Worm (Caenorhabditis elegans) whole organism, young adult: Measurements from ENCODE around the gene feh-1.

ENCODE experiments used
- B0019.2 ChIP-seq: fragments of 200-800 bp; sonication (Bioruptor generic); conservative IDR thresholded peaks from 2 replicates; pipeline ENCODE4 v1.3.6; 2022; ENCODE audit warnings: missing genetic modification reagents, missing genetic modification characterization, missing compliant biosample characterization
- F22D6.2 ChIP-seq: sonication (generic microtip); optimal IDR thresholded peaks from 2 replicates; lab custom pipeline; 2016; ENCODE audit warnings: mild to moderate bottlenecking, missing genetic modification characterization, missing compliant biosample characterization
- F55B11.4 ChIP-seq: sonication (generic microtip); optimal IDR thresholded peaks from 2 replicates; lab custom pipeline; 2016; ENCODE audit warnings: missing compliant biosample characterization, missing genetic modification characterization, borderline replicate concordance; ENCODE audit not compliant: insufficient read depth
- K12H6.12 ChIP-seq: fragments of 200-800 bp; sonication (Bioruptor generic); optimal IDR thresholded peaks from 2 replicates; lab custom pipeline; 2018; ENCODE audit warnings: mild to moderate bottlenecking, missing genetic modification characterization, missing compliant biosample characterization
- T26A5.8 ChIP-seq: sonication (generic microtip); optimal IDR thresholded peaks from 2 replicates; lab custom pipeline; 2016; ENCODE audit warnings: missing genetic modification characterization, missing compliant biosample characterization
- Y56A3A.18 ChIP-seq: fragments of 200-800 bp; sonication (Bioruptor generic); IDR thresholded peaks from 2 replicates; pipeline ENCODE4 v1.3.6; 2022; ENCODE audit warnings: missing genetic modification reagents, missing genetic modification characterization, missing compliant biosample characterization
- aptf-3 ChIP-seq: fragments of 200-800 bp; sonication (Bioruptor generic); IDR thresholded peaks from 2 replicates; pipeline ENCODE4 v1.3.6; 2022; ENCODE audit warnings: missing genetic modification characterization, missing compliant biosample characterization
- attf-3 ChIP-seq: fragments of 200-800 bp; sonication (Bioruptor generic); conservative IDR thresholded peaks from 2 replicates; pipeline ENCODE4 v1.3.6; 2022; ENCODE audit warnings: missing genetic modification reagents, missing genetic modification characterization, missing compliant biosample characterization
- attf-5 ChIP-seq: fragments of 200-800 bp; sonication (Bioruptor generic); optimal IDR thresholded peaks from 2 replicates; lab custom pipeline; 2018; ENCODE audit warnings: mild to moderate bottlenecking, missing genetic modification characterization, missing compliant biosample characterization
- attf-6 ChIP-seq: fragments of 200-800 bp; sonication (Bioruptor generic); IDR thresholded peaks from 2 replicates; pipeline ENCODE4 v1.3.6; 2022; ENCODE audit warnings: missing genetic modification reagents, missing genetic modification characterization, missing compliant biosample characterization
- bed-1 ChIP-seq: fragments of 200-800 bp; sonication (Bioruptor generic); IDR thresholded peaks from 2 replicates; pipeline ENCODE4 v1.3.6; 2022; ENCODE audit warnings: missing genetic modification reagents, missing genetic modification characterization, missing compliant biosample characterization
- ccch-3 ChIP-seq: fragments of 200-800 bp; sonication (Bioruptor generic); optimal IDR thresholded peaks from 2 replicates; lab custom pipeline; 2018; ENCODE audit warnings: mild to moderate bottlenecking, missing genetic modification characterization, missing compliant biosample characterization
- cebp-1 ChIP-seq, 2 experiments: fragments of 200-800 bp in 1 of 2; sonication (Bioruptor generic) in 1 of 2; sonication (generic microtip) in 1 of 2; IDR thresholded peaks in 1 of 2; optimal IDR thresholded peaks in 1 of 2; 2 replicates each; pipeline versions ENCODE4 v1.3.6 to Lab custom; 2017 to 2022; ENCODE audit warnings: missing compliant biosample characterization in 2 of 2, missing genetic modification characterization in 2 of 2, mild to moderate bottlenecking in 1 of 2, missing genetic modification reagents in 1 of 2, moderate library complexity in 1 of 2
- cebp-2 ChIP-seq: fragments of 200-800 bp; sonication (Bioruptor generic); IDR thresholded peaks from 2 replicates; pipeline ENCODE4 v1.3.6; 2022; ENCODE audit warnings: missing genetic modification characterization, missing compliant biosample characterization
- ceh-27 ChIP-seq: fragments of 200-800 bp; sonication (Bioruptor generic); optimal IDR thresholded peaks from 2 replicates; lab custom pipeline; 2018; ENCODE audit warnings: mild to moderate bottlenecking, missing genetic modification characterization, moderate library complexity, missing compliant biosample characterization
- ceh-91 ChIP-seq: fragments of 200-800 bp; sonication (Bioruptor generic); IDR thresholded peaks from 2 replicates; pipeline ENCODE4 v1.3.6; 2022; ENCODE audit warnings: missing genetic modification reagents, missing genetic modification characterization, missing compliant biosample characterization
- die-1 ChIP-seq: sonication (generic microtip); optimal IDR thresholded peaks from 2 replicates; lab custom pipeline; 2016; ENCODE audit warnings: missing genotype, mild to moderate bottlenecking, missing genetic modification characterization, missing compliant biosample characterization
- dox-1 ChIP-seq: fragments of 200-800 bp; sonication (Bioruptor generic); IDR thresholded peaks from 2 replicates; pipeline ENCODE4 v1.3.6; 2022; ENCODE audit warnings: missing genetic modification reagents, missing genetic modification characterization, missing compliant biosample characterization
- egl-18 ChIP-seq: fragments of 200-800 bp; sonication (Bioruptor generic); IDR thresholded peaks from 2 replicates; pipeline ENCODE4 v1.3.6; 2022; ENCODE audit warnings: missing genetic modification reagents, missing genetic modification characterization, missing compliant biosample characterization
- egl-44 ChIP-seq: fragments of 200-800 bp; sonication (Bioruptor generic); IDR thresholded peaks from 2 replicates; pipeline ENCODE4 v1.3.6; 2022; ENCODE audit warnings: missing genetic modification reagents, missing genetic modification characterization, missing compliant biosample characterization
- ets-4 ChIP-seq: fragments of 200-800 bp; sonication (Bioruptor generic); optimal IDR thresholded peaks from 2 replicates; lab custom pipeline; 2018; ENCODE audit warnings: mild to moderate bottlenecking, missing genetic modification characterization, missing compliant biosample characterization
- fkh-3 ChIP-seq: sonication (generic microtip); optimal IDR thresholded peaks from 2 replicates; lab custom pipeline; 2016; ENCODE audit warnings: mild to moderate bottlenecking, missing genetic modification characterization, missing compliant biosample characterization
- hlh-12 ChIP-seq: sonication (generic microtip); optimal IDR thresholded peaks from 2 replicates; lab custom pipeline; 2016; ENCODE audit warnings: missing genetic modification characterization, missing compliant biosample characterization
- hlh-26 ChIP-seq: fragments of 200-800 bp; sonication (Bioruptor generic); conservative IDR thresholded peaks from 2 replicates; pipeline ENCODE4 v1.3.6; 2022; ENCODE audit warnings: missing genetic modification reagents, missing genetic modification characterization, missing compliant biosample characterization
- hmg-1.2 ChIP-seq: fragments of 200-800 bp; sonication (Bioruptor generic); IDR thresholded peaks from 2 replicates; pipeline ENCODE4 v1.3.6; 2022; ENCODE audit warnings: missing genetic modification reagents, missing genetic modification characterization, missing compliant biosample characterization
- hsf-1 ChIP-seq: fragments of 200-800 bp; sonication (Bioruptor generic); IDR thresholded peaks from 2 replicates; pipeline ENCODE4 v1.3.6; 2022; ENCODE audit warnings: missing genetic modification reagents, missing genetic modification characterization, missing compliant biosample characterization
- let-607 ChIP-seq, 2 experiments: fragments of 200-800 bp in 1 of 2; sonication (Bioruptor generic) in 1 of 2; sonication (generic microtip) in 1 of 2; optimal IDR thresholded peaks; 2 replicates each; lab custom pipeline; 2016 to 2018; ENCODE audit warnings: mild to moderate bottlenecking in 2 of 2, missing compliant biosample characterization in 2 of 2, missing genetic modification characterization in 2 of 2, moderate library complexity in 2 of 2, missing genotype in 1 of 2
- lin-26 ChIP-seq: fragments of 200-800 bp; sonication (Bioruptor generic); IDR thresholded peaks from 2 replicates; pipeline ENCODE4 v1.3.6; 2022; ENCODE audit warnings: missing genetic modification reagents, missing genetic modification characterization, missing compliant biosample characterization
- lin-40 ChIP-seq: sonication (generic microtip); optimal IDR thresholded peaks from 2 replicates; lab custom pipeline; 2016; ENCODE audit warnings: missing genetic modification characterization, mild to moderate bottlenecking, missing compliant biosample characterization, missing genotype, missing genetic modification reagents
- lsl-1 ChIP-seq: fragments of 200-800 bp; sonication (Bioruptor generic); optimal IDR thresholded peaks from 2 replicates; lab custom pipeline; 2018; ENCODE audit warnings: mild to moderate bottlenecking, missing genetic modification characterization, moderate library complexity, missing compliant biosample characterization
- madf-6 ChIP-seq: fragments of 200-800 bp; sonication (Bioruptor generic); IDR thresholded peaks from 2 replicates; pipeline ENCODE4 v1.3.6; 2022; ENCODE audit warnings: missing genetic modification reagents, missing genetic modification characterization, missing compliant biosample characterization
- madf-8 ChIP-seq: fragments of 200-800 bp; sonication (Bioruptor generic); conservative IDR thresholded peaks from 2 replicates; pipeline ENCODE4 v1.3.6; 2022; ENCODE audit warnings: missing genetic modification reagents, missing genetic modification characterization, missing compliant biosample characterization
- mes-4 ChIP-seq: sonication (generic microtip); optimal IDR thresholded peaks from 2 replicates; lab custom pipeline; 2016; ENCODE audit warnings: missing genotype, missing genetic modification characterization, missing compliant biosample characterization
- nfyb-1 ChIP-seq: fragments of 200-800 bp; sonication (Bioruptor generic); IDR thresholded peaks from 2 replicates; pipeline ENCODE4 v1.3.6; 2022; ENCODE audit warnings: missing genetic modification reagents, missing genetic modification characterization, missing compliant biosample characterization
- nhr-27 ChIP-seq: fragments of 200-800 bp; sonication (Bioruptor generic); optimal IDR thresholded peaks from 2 replicates; lab custom pipeline; 2018; ENCODE audit warnings: mild to moderate bottlenecking, missing genetic modification characterization, moderate library complexity, missing compliant biosample characterization
- nhr-80 ChIP-seq: sonication (generic microtip); optimal IDR thresholded peaks from 2 replicates; lab custom pipeline; 2016; ENCODE audit warnings: missing genetic modification characterization, missing compliant biosample characterization
- snpc-1.1 ChIP-seq: sonication (generic microtip); optimal IDR thresholded peaks from 2 replicates; lab custom pipeline; 2017; ENCODE audit warnings: missing genetic modification characterization, mild to moderate bottlenecking, missing compliant biosample characterization, antibody characterized with exemption, moderate library complexity, missing genotype, missing genetic modification reagents; ENCODE audit not compliant: insufficient read depth
- snpc-4 ChIP-seq, 5 experiments: fragments of 150-350 bp in 1 of 5; sonication (generic microtip) in 4 of 5; optimal IDR thresholded peaks; 2 replicates each; lab custom pipeline; 2014 to 2018; ENCODE audit warnings: missing genetic modification characterization in 5 of 5, missing biosample characterization in 3 of 5, antibody characterized with exemption in 2 of 5, mild to moderate bottlenecking in 2 of 5, missing compliant biosample characterization in 2 of 5, missing genotype in 2 of 5, moderate library complexity in 2 of 5, missing genetic modification reagents in 1 of 5
- tbp1 ChIP-seq: fragments of 200-800 bp; sonication (Bioruptor generic); optimal IDR thresholded peaks from 2 replicates; lab custom pipeline; 2018; ENCODE audit warnings: mild to moderate bottlenecking, missing genetic modification characterization, missing compliant biosample characterization
- tbx-9 ChIP-seq: sonication (generic microtip); optimal IDR thresholded peaks from 2 replicates; lab custom pipeline; 2016; ENCODE audit warnings: borderline replicate concordance, missing genetic modification characterization, inconsistent platforms, missing compliant biosample characterization
- unc-62 ChIP-seq: fragments of 150-350 bp; optimal IDR thresholded peaks from 2 replicates; lab custom pipeline; 2014; ENCODE audit warnings: missing biosample characterization, missing genetic modification reagents, missing genetic modification characterization
- ztf-18 ChIP-seq: sonication (generic microtip); optimal IDR thresholded peaks from 2 replicates; lab custom pipeline; 2016; ENCODE audit warnings: missing genotype, mild to moderate bottlenecking, missing genetic modification characterization, missing compliant biosample characterization
- ztf-25 ChIP-seq: fragments of 200-800 bp; sonication (Bioruptor generic); IDR thresholded peaks from 2 replicates; pipeline ENCODE4 v1.3.6; 2022; ENCODE audit warnings: missing genetic modification reagents, missing genetic modification characterization, missing compliant biosample characterization

The feh-1 gene

ce11 chrIII:2576360-2577259 is 26.9 kb downstream of the feh-1 start (continued):
- TF ChIP-seq attf-6 (GFP tag; lab: Robert Waterston, UW) (no peak), snpc-4 (GFP tag; optimal IDR thresholded peaks at IDR 0.05; lab: Kevin White, UChicago) (no peak), snpc-4 (tag; optimal IDR thresholded peaks at IDR 0.05; lab: Kevin White, UChicago) (peak in 1 of 4 experiments; percentile 11), madf-8 (GFP tag; lab: Robert Waterston, UW) (peak; percentile 52), nfyb-1 (GFP tag; lab: Robert Waterston, UW) (peak; percentile 70; the same call in 1 of the 2 replicates), hmg-1.2 (GFP tag; lab: Robert Waterston, UW) (peak; percentile 43; the same call in 1 of the 2 replicates), egl-18 (GFP tag; lab: Robert Waterston, UW) (no peak), F22D6.2 (tag; lab: Kevin White, UChicago) (no peak), snpc-1.1 (tag; lab: Kevin White, UChicago) (no peak), madf-6 (GFP tag; lab: Robert Waterston, UW) (peak; percentile 79), tbx-9 (no peak)

- TF ChIP-seq egl-44 (GFP tag; lab: Robert Waterston, UW) (no peak), mes-4 (tag; lab: Kevin White, UChicago) (no peak), die-1 (no peak), ccch-3 (GFP tag; lab: Kevin White, UChicago) (no peak), ceh-91 (GFP tag; lab: Robert Waterston, UW) (no peak), lsl-1 (GFP tag; lab: Kevin White, UChicago) (no peak), hlh-26 (GFP tag; lab: Robert Waterston, UW) (no peak), hlh-12 (tag; lab: Kevin White, UChicago) (no peak), cebp-2 (GFP tag; lab: Robert Waterston, UW) (no peak), ztf-18 (tag; lab: Kevin White, UChicago) (no peak), B0019.2 (GFP tag; lab: Robert Waterston, UW) (no peak), ceh-27 (no peak), unc-62 (no peak), dox-1 (GFP tag; lab: Robert Waterston, UW) (no peak), Y56A3A.18 (GFP tag; lab: Robert Waterston, UW) (no peak)
Observed at ce11 chrIII:2577982-2578381, 28.3 kb downstream of the feh-1 start.

- TF ChIP-seq ztf-25 (GFP tag; lab: Robert Waterston, UW) (no peak), lin-40 (tag; lab: Kevin White, UChicago) (peak; percentile 3), attf-3 (GFP tag; lab: Robert Waterston, UW) (no peak), tbp1 (GFP tag; lab: Kevin White, UChicago) (no peak), nhr-27 (tag; lab: Kevin White, UChicago) (no peak), madf-8 (GFP tag; lab: Robert Waterston, UW) (no peak), bed-1 (GFP tag; lab: Robert Waterston, UW) (no peak), cebp-1 (GFP tag; IDR thresholded peaks at IDR 0.05; lab: Robert Waterston, UW) (no peak), cebp-1 (tag; optimal IDR thresholded peaks at IDR 0.05; lab: Kevin White, UChicago) (peak; percentile 53), K12H6.12 (no peak), nhr-80 (peak; percentile 31), ets-4 (GFP tag; lab: Kevin White, UChicago) (no peak), mes-4 (tag; lab: Kevin White, UChicago) (no peak), hlh-26 (GFP tag; lab: Robert Waterston, UW) (no peak), aptf-3 (GFP tag; lab: Robert Waterston, UW) (no peak), T26A5.8 (tag; lab: Kevin White, UChicago) (no peak), lin-26 (no peak), attf-5 (peak; percentile 61), hmg-1.2 (GFP tag; lab: Robert Waterston, UW) (peak; percentile 97), hsf-1 (no peak), F55B11.4 (tag; lab: Kevin White, UChicago) (no peak), let-607 (tag; optimal IDR thresholded peaks at IDR 0.05; lab: Kevin White, UChicago) (no peak), fkh-3 (tag; lab: Kevin White, UChicago) (no peak)
Observed at ce11 chrIII:2578563-2578962, 28.8 kb downstream of the feh-1 start.
